Fruit fly (Drosophila melanogaster) S2 (cell line): ENCODE results near the gene INPP5E.

Experiments
- CG8478 ChIP-seq: fragments of >200 bp; optimal IDR thresholded peaks from 2 replicates; lab custom pipeline; 2018
- CTCF ChIP-seq, 2 experiments: fragments of >200 bp; optimal IDR thresholded peaks; 2 replicates each; lab custom pipeline; 2018

dm6 chr3L:12294602-12295001 is 17.1 kb downstream of the INPP5E start:
- no peak for TF ChIP-seq CG8478 (lab: Kevin White, UChicago)
- no peak for TF ChIP-seq CTCF (optimal IDR thresholded peaks at IDR 0.05; lab: Kevin White, UChicago)
